Worm (Caenorhabditis elegans): Measurements from ENCODE around the gene Y17G9B.8.

The Y17G9B.8 gene

ce11 chrIV:4725478-4725920, 33.1 kb downstream of the Y17G9B.8 start (continued):
- TF ChIP-seq dox-1 (GFP tag; IDR thresholded peaks at IDR 0.05) (peak; percentile 100), attf-5 (GFP tag; optimal IDR thresholded peaks at IDR 0.05) (peak; percentile 90), madf-8 (GFP tag; conservative IDR thresholded peaks at IDR 0.05) (peak; percentile 89), mel-28 (tag; optimal IDR thresholded peaks at IDR 0.05; ENCODE audit: borderline replicate concordance) (peak; percentile 12)

- TF ChIP-seq egrh-3 (GFP tag; IDR thresholded peaks at IDR 0.05) (no peak), lir-1 (GFP tag; conservative IDR thresholded peaks at IDR 0.05) (no peak), F37B4.10 (GFP tag; IDR thresholded peaks at IDR 0.05) (no peak), F57C9.4 (tag; optimal IDR thresholded peaks at IDR 0.05) (no peak), snpc-1.1 (tag; optimal IDR thresholded peaks at IDR 0.05; ENCODE audit: insufficient read depth) (no peak), F10E7.11 (tag; optimal IDR thresholded peaks at IDR 0.05) (no peak), die-1 (tag; optimal IDR thresholded peaks at IDR 0.05) (no peak)
Measured at ce11 chrIV:4724562-4724961, 34.1 kb downstream of the Y17G9B.8 start, which contains the start of gene K08F11.1. Gene K08F11.1, plus strand, starts transcription at chrIV:4724862.

- no peak for TF ChIP-seq ztf-3 (GFP tag; optimal IDR thresholded peaks at IDR 0.05)
- no peak for TF ChIP-seq ztf-26 (tag; optimal IDR thresholded peaks at IDR 0.05)
- no peak for TF ChIP-seq madf-6 (GFP tag; IDR thresholded peaks at IDR 0.05)
- no peak for TF ChIP-seq hsf-1 (GFP tag; IDR thresholded peaks at IDR 0.05)
- TF ChIP-seq T26A5.8 (tag; optimal IDR thresholded peaks at IDR 0.05): no peak
- no peak for TF ChIP-seq lin-35 (GFP tag; optimal IDR thresholded peaks at IDR 0.05)
- no peak for TF ChIP-seq cebp-2 (GFP tag; IDR thresholded peaks at IDR 0.05)
- TF ChIP-seq ceh-58 (GFP tag; IDR thresholded peaks at IDR 0.05): no peak
- TF ChIP-seq let-607 (tag; optimal IDR thresholded peaks at IDR 0.05): no peak
- TF ChIP-seq F10E7.11 (tag; optimal IDR thresholded peaks at IDR 0.05): no peak
- no peak for TF ChIP-seq ekl-4 (GFP tag; IDR thresholded peaks at IDR 0.05)
- no peak for TF ChIP-seq tbp1 (GFP tag; optimal IDR thresholded peaks at IDR 0.05)
- no peak for TF ChIP-seq tbx-9 (tag; optimal IDR thresholded peaks at IDR 0.05; ENCODE audit: borderline replicate concordance)
- TF ChIP-seq nfya-1 (tag; optimal IDR thresholded peaks at IDR 0.05; ENCODE audit: borderline replicate concordance, insufficient read depth): no peak
Measured at ce11 chrIV:4723687-4724086, 35.0 kb downstream of the Y17G9B.8 start.

ce11 chrIV:4721247-4721646, 37.4 kb downstream of the Y17G9B.8 start:
- TF ChIP-seq mcd-1 (GFP tag; IDR thresholded peaks at IDR 0.05): peak; percentile 52
- peak; percentile 33; the same call in 1 of the 2 replicates for TF ChIP-seq hmg-1.2 (GFP tag; IDR thresholded peaks at IDR 0.05)

ce11 chrIV:4720522-4720921, 38.1 kb downstream of the Y17G9B.8 start:
- TF ChIP-seq lsl-1 (GFP tag; optimal IDR thresholded peaks at IDR 0.05) (peak; percentile 12), hmg-1.2 (GFP tag; IDR thresholded peaks at IDR 0.05) (peak; percentile 98), hmg-20 (GFP tag; IDR thresholded peaks at IDR 0.05) (peak; percentile 66; the same call in 1 of the 2 replicates), D2030.7 (GFP tag; IDR thresholded peaks at IDR 0.05) (peak; percentile 80), cebp-1 (GFP tag; IDR thresholded peaks at IDR 0.05) (peak; percentile 91), cebp-1 (tag; optimal IDR thresholded peaks at IDR 0.05) (peak; percentile 53), ekl-4 (GFP tag; IDR thresholded peaks at IDR 0.05) (peak; percentile 89), K11D2.4 (GFP tag; IDR thresholded peaks at IDR 0.05) (peak; percentile 98), ceh-91 (GFP tag; IDR thresholded peaks at IDR 0.05) (peak; percentile 90), egl-18 (GFP tag; IDR thresholded peaks at IDR 0.05) (0 out of 2 replicates have a peak, but pooled peaks have one; percentile 81), ztf-28 (GFP tag; IDR thresholded peaks at IDR 0.05) (peak; percentile 86), Y95B8A.8 (GFP tag; IDR thresholded peaks at IDR 0.05) (peak; percentile 87; the same call in 1 of the 2 replicates), bed-2 (GFP tag; IDR thresholded peaks at IDR 0.05) (peak; percentile 93), Y67H2A.10 (GFP tag; conservative IDR thresholded peaks at IDR 0.05) (peak; percentile 79), rcor-1 (GFP tag; IDR thresholded peaks at IDR 0.05) (peak; percentile 89), attf-5 (GFP tag; optimal IDR thresholded peaks at IDR 0.05) (peak; percentile 50), madf-6 (GFP tag; IDR thresholded peaks at IDR 0.05) (peak; percentile 44), F37B4.10 (GFP tag; IDR thresholded peaks at IDR 0.05) (peak; percentile 93; the same call in 1 of the 2 replicates), C17E4.6 (GFP tag; IDR thresholded peaks at IDR 0.05) (peak; percentile 80), ztf-6 (GFP tag; IDR thresholded peaks at IDR 0.05) (peak; percentile 86), egl-44 (GFP tag; IDR thresholded peaks at IDR 0.05) (peak; percentile 88)

Data from whole organism, young adult.